Worm (Caenorhabditis elegans): ENCODE data around the gene clec-52.

ce11 chrIV:8159087-8159486 lies 9.5 kb downstream of the clec-52 start, which contains the start of gene faah-1:
- TF ChIP-seq him-1 (tag; optimal IDR thresholded peaks at IDR 0.05) (no peak), dao-5 (tag; optimal IDR thresholded peaks at IDR 0.05) (no peak), W03F9.2 (tag; optimal IDR thresholded peaks at IDR 0.05) (no peak)

Measured in whole organism, L4/young adult.